Fruit fly (Drosophila melanogaster): Measurements from ENCODE around the gene RhoGAP102A.

RhoGAP102A gene

DNA sequence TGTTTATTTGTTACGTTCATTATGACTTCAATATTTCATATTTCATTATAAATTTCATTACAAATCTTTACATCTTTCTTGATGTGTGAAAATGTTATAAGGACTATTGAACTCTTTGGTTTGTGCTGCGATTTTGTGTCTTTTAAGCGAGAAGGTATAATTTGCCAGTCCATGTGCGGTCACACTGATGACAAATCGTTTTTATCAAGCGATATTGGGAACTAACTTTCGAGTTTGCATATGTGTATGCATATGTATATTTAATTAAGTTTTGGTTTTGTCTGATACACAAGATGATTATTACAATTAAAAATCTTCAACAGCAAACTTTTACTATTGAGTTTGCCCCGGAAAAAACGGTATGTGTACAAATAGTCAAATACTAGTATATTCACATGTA is 53.1 kb downstream of the RhoGAP102A start, which contains the start of gene Rad23 (continued):
- TF ChIP-seq CG2116 (GFP tag; optimal IDR thresholded peaks at IDR 0.05) (peak; percentile 19), CoRest (tag; optimal IDR thresholded peaks at IDR 0.05) (peak; percentile 58), abd-A (tag; optimal IDR thresholded peaks at IDR 0.05) (no peak), ewg (GFP tag; optimal IDR thresholded peaks at IDR 0.05) (peak; percentile 27), Stat92E (GFP tag; optimal IDR thresholded peaks at IDR 0.05) (peak in 1 of 3 experiments; percentile 19), CG4820 (GFP tag; optimal IDR thresholded peaks at IDR 0.05) (no peak), CG42726 (GFP tag; IDR thresholded peaks at IDR 0.05; ENCODE audit: partially characterized antibody) (no peak), klu (GFP tag; IDR thresholded peaks at IDR 0.05) (no peak), CG10543 (GFP tag; optimal IDR thresholded peaks at IDR 0.05) (no peak), CG17802 (tag; optimal IDR thresholded peaks at IDR 0.05) (peak; percentile 98), D19A (tag; optimal IDR thresholded peaks at IDR 0.05) (peak; percentile 49), sug (tag; optimal IDR thresholded peaks at IDR 0.05) (peak; percentile 19), h (optimal IDR thresholded peaks at IDR 0.05) (no peak), Sry-δ (GFP tag; optimal IDR thresholded peaks at IDR 0.05) (peak; percentile 54), CG2712 (tag; optimal IDR thresholded peaks at IDR 0.05) (peak; percentile 58), Bteb2 (GFP tag; optimal IDR thresholded peaks at IDR 0.05) (no peak), phol (tag; optimal IDR thresholded peaks at IDR 0.05) (peak; percentile 67), lola (GFP tag; optimal IDR thresholded peaks at IDR 0.05) (peak in 1 of 3 experiments; percentile 66), Hr78 (GFP tag; optimal IDR thresholded peaks at IDR 0.05) (peak in 1 of 2 experiments; percentile 32), Lhr (GFP tag; optimal IDR thresholded peaks at IDR 0.05) (peak; percentile 86), btn (GFP tag; optimal IDR thresholded peaks at IDR 0.05) (no peak), slbo (GFP tag; IDR thresholded peaks at IDR 0.05) (no peak), CG31224 (GFP tag; IDR thresholded peaks at IDR 0.05) (no peak), YL-1 (GFP tag; optimal IDR thresholded peaks at IDR 0.05) (peak; percentile 71), CG13424 (tag; optimal IDR thresholded peaks at IDR 0.05) (peak; percentile 26), Pdp1 (GFP tag; optimal IDR thresholded peaks at IDR 0.05) (peak in 1 of 2 experiments; percentile 16), shn (GFP tag; optimal IDR thresholded peaks at IDR 0.05) (no peak), bigmax (GFP tag; optimal IDR thresholded peaks at IDR 0.05) (no peak), CG17829 (tag; optimal IDR thresholded peaks at IDR 0.05) (peak; percentile 29), CG17361 (GFP tag; IDR thresholded peaks at IDR 0.05) (peak; percentile 42; the same call in 1 of the 3 replicates), kni (GFP tag; optimal IDR thresholded peaks at IDR 0.05) (no peak), pfk (GFP tag; optimal IDR thresholded peaks at IDR 0.05) (peak; percentile 74), ssp (GFP tag; IDR thresholded peaks at IDR 0.05) (peak; percentile 99), fru (optimal IDR thresholded peaks at IDR 0.05) (no peak), CG4424 (GFP tag; optimal IDR thresholded peaks at IDR 0.05) (peak; percentile 8), BEAF-32 (GFP tag; optimal IDR thresholded peaks at IDR 0.05) (peak; percentile 51), Nf-YC (tag; optimal IDR thresholded peaks at IDR 0.05) (peak; percentile 36), CG8290 (GFP tag; optimal IDR thresholded peaks at IDR 0.05) (peak; percentile 61), CG8290 (tag; optimal IDR thresholded peaks at IDR 0.05) (peak; percentile 11 to 67), row (GFP tag; IDR thresholded peaks at IDR 0.05) (peak; percentile 88), sens (GFP tag) (peak; percentile 77), HLH4C (GFP tag; IDR thresholded peaks at IDR 0.05; ENCODE audit: partially characterized antibody) (no peak), bab2 (GFP tag; optimal IDR thresholded peaks at IDR 0.05) (no peak), CG31441 (GFP tag; IDR thresholded peaks at IDR 0.05) (peak; percentile 42; the same call in 1 of the 2 replicates), eve (GFP tag; optimal IDR thresholded peaks at IDR 0.05) (no peak), HmgZ (tag; optimal IDR thresholded peaks at IDR 0.05) (peak; percentile 35), CG8765 (GFP tag; IDR thresholded peaks at IDR 0.05) (no peak), Xbp1 (GFP tag; optimal IDR thresholded peaks at IDR 0.05) (peak; percentile 30), NC2β (GFP tag; optimal IDR thresholded peaks at IDR 0.05) (peak; percentile 7), Vsx1 (GFP tag; optimal IDR thresholded peaks at IDR 0.05) (no peak), CG7357 (GFP tag; IDR thresholded peaks at IDR 0.05) (peak; percentile 97)
